Fruit fly (Drosophila melanogaster) whole organism, embryonic: ENCODE measurements around the gene Sqor.

ENCODE experiments used
- CG10209 ChIP-seq: fragments of 200-800 bp; sonication (Bioruptor generic); optimal IDR thresholded peaks from 3 replicates; lab custom pipeline; 2017; ENCODE audit warnings: missing biosample characterization, mild to moderate bottlenecking, missing genetic modification characterization, missing genetic modification reagents
- CG10366 ChIP-seq: fragments of 200-800 bp; sonication (Bioruptor generic); IDR thresholded peaks from 2 replicates; pipeline ENCODE4 v1.3.6; 2022; ENCODE audit warnings: missing biosample characterization, missing genetic modification characterization
- CG12155 ChIP-seq: fragments of 200-800 bp; sonication (Bioruptor generic); optimal IDR thresholded peaks from 3 replicates; lab custom pipeline; 2016; ENCODE audit warnings: missing biosample characterization, missing genetic modification characterization
- CG14014 ChIP-seq: fragments of 200-800 bp; sonication (Bioruptor generic); IDR thresholded peaks from 2 replicates; pipeline ENCODE4 v1.3.6; 2022; ENCODE audit warnings: missing biosample characterization, missing genetic modification characterization
- CG14710 ChIP-seq: fragments of 200-800 bp; sonication (Bioruptor generic); optimal IDR thresholded peaks from 3 replicates; lab custom pipeline; 2019; ENCODE audit warnings: missing biosample characterization, mild to moderate bottlenecking, missing genetic modification characterization, moderate library complexity
- CG15696 ChIP-seq: fragments of 200-800 bp; sonication (Bioruptor generic); optimal IDR thresholded peaks from 2 replicates; lab custom pipeline; 2019; ENCODE audit warnings: missing biosample characterization, mild to moderate bottlenecking, missing genetic modification characterization, moderate library complexity
- CG1603 ChIP-seq: fragments of 200-800 bp; sonication (Bioruptor generic); optimal IDR thresholded peaks from 2 replicates; lab custom pipeline; 2019; ENCODE audit warnings: missing biosample characterization, mild to moderate bottlenecking, missing genetic modification characterization, moderate library complexity
- CG16813 ChIP-seq: fragments of 200-800 bp; sonication (Bioruptor generic); IDR thresholded peaks from 3 replicates; pipeline ENCODE4 v1.3.6; 2022; ENCODE audit warnings: missing biosample characterization, missing genetic modification characterization; ENCODE audit not compliant: partially characterized antibody
- CG17829 ChIP-seq: fragments of 200-800 bp; optimal IDR thresholded peaks from 2 replicates; lab custom pipeline; 2019; ENCODE audit warnings: missing biosample characterization, mild to moderate bottlenecking, missing genetic modification characterization, moderate library complexity
- CG3281 ChIP-seq: fragments of 200-800 bp; sonication (Bioruptor generic); optimal IDR thresholded peaks from 3 replicates; lab custom pipeline; 2017; ENCODE audit warnings: missing biosample characterization, mild to moderate bottlenecking, missing genetic modification characterization
- CG34422 ChIP-seq: fragments of 200-800 bp; sonication (Bioruptor generic); IDR thresholded peaks from 3 replicates; pipeline ENCODE4 v1.3.6; 2022; ENCODE audit warnings: missing biosample characterization, missing genetic modification characterization
- CG3847 ChIP-seq: fragments of 200-800 bp; sonication (Bioruptor generic); IDR thresholded peaks from 2 replicates; pipeline ENCODE4 v1.3.6; 2022; ENCODE audit warnings: missing biosample characterization, missing genetic modification characterization
- CG4328 ChIP-seq: fragments of 200-800 bp; sonication (Bioruptor generic); optimal IDR thresholded peaks from 3 replicates; lab custom pipeline; 2017; ENCODE audit warnings: missing biosample characterization, missing genetic modification reagents, missing genetic modification characterization
- CG7556 ChIP-seq: fragments of 200-800 bp; sonication (Bioruptor generic); optimal IDR thresholded peaks from 2 replicates; lab custom pipeline; 2017; ENCODE audit warnings: missing biosample characterization, mild to moderate bottlenecking, missing genetic modification characterization
- CG8089 ChIP-seq: fragments of 200-800 bp; sonication (Bioruptor generic); optimal IDR thresholded peaks from 3 replicates; lab custom pipeline; 2016; ENCODE audit warnings: missing biosample characterization, missing genetic modification characterization
- CG8359 ChIP-seq: fragments of 200-800 bp; sonication (Bioruptor generic); optimal IDR thresholded peaks from 2 replicates; lab custom pipeline; 2017; ENCODE audit warnings: missing biosample characterization, mild to moderate bottlenecking, missing genetic modification characterization, borderline replicate concordance
- CG9817 ChIP-seq: fragments of 200-800 bp; sonication (Bioruptor generic); optimal IDR thresholded peaks from 2 replicates; lab custom pipeline; 2018; ENCODE audit warnings: missing biosample characterization, mild to moderate bottlenecking, missing genetic modification characterization, moderate library complexity
- Dbx ChIP-seq: fragments of 200-800 bp; sonication (Bioruptor generic); IDR thresholded peaks from 3 replicates; pipeline ENCODE4 v1.3.6; 2022; ENCODE audit warnings: missing biosample characterization, missing genetic modification characterization
- Dp ChIP-seq: fragments of 200-800 bp; sonication (Bioruptor generic); optimal IDR thresholded peaks from 2 replicates; lab custom pipeline; 2018; ENCODE audit warnings: missing biosample characterization, mild to moderate bottlenecking, missing genetic modification characterization, moderate library complexity
- E2f1 ChIP-seq: fragments of 200-800 bp; sonication (Bioruptor generic); IDR thresholded peaks from 2 replicates; pipeline ENCODE4 v1.3.6; 2022; ENCODE audit warnings: missing biosample characterization, missing genetic modification characterization
- Ets65A ChIP-seq: fragments of 200-800 bp; sonication (Bioruptor generic); peaks from one replicate; lab custom pipeline; 2016; ENCODE audit warnings: missing biosample characterization, missing genetic modification characterization
- Gug ChIP-seq: fragments of 200-800 bp; sonication (Bioruptor generic); IDR thresholded peaks from 4 replicates; pipeline ENCODE4 v1.3.6; 2022; ENCODE audit warnings: missing biosample characterization, missing genetic modification characterization
- Hsf ChIP-seq: fragments of 200-800 bp; sonication (Bioruptor generic); optimal IDR thresholded peaks from 3 replicates; lab custom pipeline; 2016; ENCODE audit warnings: missing biosample characterization, missing genetic modification characterization
- MTF-1 ChIP-seq: fragments of 200-800 bp; sonication (Bioruptor generic); optimal IDR thresholded peaks from 2 replicates; lab custom pipeline; 2018; ENCODE audit warnings: missing biosample characterization, mild to moderate bottlenecking, missing genetic modification characterization, borderline replicate concordance
- Med ChIP-seq: fragments of 200-800 bp; sonication (Bioruptor generic); peaks from one replicate; lab custom pipeline; 2016; ENCODE audit warnings: missing biosample characterization, missing genetic modification characterization, mild to moderate bottlenecking, inconsistent platforms, moderate library complexity
- Meics ChIP-seq: fragments of 200-800 bp; sonication (Bioruptor generic); optimal IDR thresholded peaks from 2 replicates; lab custom pipeline; 2017; ENCODE audit warnings: missing biosample characterization, mild to moderate bottlenecking, missing genetic modification characterization
- NfI ChIP-seq: fragments of 200-800 bp; sonication (Bioruptor generic); optimal IDR thresholded peaks from 3 replicates; lab custom pipeline; 2018; ENCODE audit warnings: missing biosample characterization, mild to moderate bottlenecking, missing genetic modification characterization, moderate library complexity
- Sox102F ChIP-seq: fragments of 200-800 bp; sonication (Bioruptor generic); optimal IDR thresholded peaks from 2 replicates; lab custom pipeline; 2018; ENCODE audit warnings: missing biosample characterization, mild to moderate bottlenecking, missing genetic modification characterization, moderate library complexity
- ash1 ChIP-seq: fragments of 200-800 bp; sonication (Bioruptor generic); optimal IDR thresholded peaks from 2 replicates; lab custom pipeline; 2018; ENCODE audit warnings: missing biosample characterization, mild to moderate bottlenecking, missing genetic modification characterization
- az2 ChIP-seq: fragments of 200-800 bp; sonication (Bioruptor generic); optimal IDR thresholded peaks from 3 replicates; lab custom pipeline; 2016; ENCODE audit warnings: missing biosample characterization, missing genetic modification characterization
- dm ChIP-seq: fragments of 200-800 bp; sonication (Bioruptor generic); optimal IDR thresholded peaks from 3 replicates; lab custom pipeline; 2016; ENCODE audit warnings: missing biosample characterization, missing genetic modification characterization
- ind ChIP-seq: fragments of 200-800 bp; sonication (Bioruptor generic); optimal IDR thresholded peaks from 3 replicates; lab custom pipeline; 2016; ENCODE audit warnings: missing biosample characterization, missing genetic modification characterization
- kah ChIP-seq: fragments of 200-800 bp; sonication (Bioruptor generic); optimal IDR thresholded peaks from 2 replicates; lab custom pipeline; 2018; ENCODE audit warnings: missing biosample characterization, mild to moderate bottlenecking, missing genetic modification characterization
- lola ChIP-seq, 3 experiments: fragments of >200 bp in 2 of 3; fragments of 200-800 bp in 1 of 3; sonication (Bioruptor generic) in 1 of 3; optimal IDR thresholded peaks; 2 replicates each; lab custom pipeline; 2017 to 2019; ENCODE audit warnings: missing biosample characterization in 3 of 3, missing genetic modification characterization in 3 of 3, mild to moderate bottlenecking in 1 of 3, moderate library complexity in 1 of 3
- mirr ChIP-seq: fragments of 200-800 bp; sonication (Bioruptor generic); optimal IDR thresholded peaks from 3 replicates; lab custom pipeline; 2018; ENCODE audit warnings: missing biosample characterization, mild to moderate bottlenecking, missing genetic modification characterization
- mld ChIP-seq: fragments of 200-800 bp; sonication (Bioruptor generic); IDR thresholded peaks from 3 replicates; pipeline ENCODE4 v1.3.6; 2022; ENCODE audit warnings: missing biosample characterization, missing genetic modification characterization; ENCODE audit not compliant: partially characterized antibody
- nmo ChIP-seq: fragments of 200-800 bp; sonication (Bioruptor generic); optimal IDR thresholded peaks from 2 replicates; lab custom pipeline; 2018; ENCODE audit warnings: missing biosample characterization, mild to moderate bottlenecking, missing genetic modification characterization, moderate library complexity
- phol ChIP-seq: fragments of 200-800 bp; sonication (Bioruptor generic); optimal IDR thresholded peaks from 3 replicates; lab custom pipeline; 2018; ENCODE audit warnings: missing biosample characterization, mild to moderate bottlenecking, missing genetic modification characterization, moderate library complexity
- prd ChIP-seq, 3 experiments: fragments of >200 bp in 2 of 3; fragments of 200-800 bp in 1 of 3; sonication (Bioruptor generic) in 1 of 3; optimal IDR thresholded peaks in 2 of 3; IDR thresholded peaks in 1 of 3; 2 replicates in 2 of 3; 3 replicates in 1 of 3; pipeline versions ENCODE4 v1.3.6 to Lab custom; 2017 to 2022; ENCODE audit warnings: missing biosample characterization in 1 of 3, missing genetic modification characterization in 1 of 3
- pzg ChIP-seq: fragments of 200-800 bp; sonication (Bioruptor generic); optimal IDR thresholded peaks from 3 replicates; lab custom pipeline; 2018; ENCODE audit warnings: missing biosample characterization, mild to moderate bottlenecking, missing genetic modification characterization, moderate library complexity
- row ChIP-seq: fragments of 200-800 bp; sonication (Bioruptor generic); IDR thresholded peaks from 3 replicates; pipeline ENCODE4 v1.3.6; 2022; ENCODE audit warnings: missing biosample characterization, missing genetic modification characterization
- run ChIP-seq: fragments of 200-800 bp; sonication (Bioruptor generic); optimal IDR thresholded peaks from 3 replicates; lab custom pipeline; 2018; ENCODE audit warnings: missing biosample characterization, mild to moderate bottlenecking, missing genetic modification characterization
- salm ChIP-seq: fragments of 200-800 bp; sonication (Bioruptor generic); optimal IDR thresholded peaks from 2 replicates; lab custom pipeline; 2018; ENCODE audit warnings: missing biosample characterization, mild to moderate bottlenecking, missing genetic modification characterization
- slbo ChIP-seq: fragments of 200-800 bp; sonication (Bioruptor generic); IDR thresholded peaks from 2 replicates; pipeline ENCODE4 v1.3.6; 2022; ENCODE audit warnings: missing biosample characterization, missing genetic modification characterization
- stc ChIP-seq: fragments of 200-800 bp; sonication (Bioruptor generic); IDR thresholded peaks from 2 replicates; pipeline ENCODE4 v1.3.6; 2022; ENCODE audit warnings: missing biosample characterization, missing genetic modification characterization
- sug ChIP-seq: fragments of 200-800 bp; optimal IDR thresholded peaks from 2 replicates; lab custom pipeline; 2019; ENCODE audit warnings: missing biosample characterization, mild to moderate bottlenecking, missing genetic modification characterization, moderate library complexity
- vfl ChIP-seq: fragments of 200-800 bp; sonication (Bioruptor generic); optimal IDR thresholded peaks from 2 replicates; lab custom pipeline; 2016; ENCODE audit warnings: missing biosample characterization, missing genetic modification characterization
- zen ChIP-seq: fragments of 200-800 bp; sonication (Bioruptor generic); optimal IDR thresholded peaks from 3 replicates; lab custom pipeline; 2018; ENCODE audit warnings: missing biosample characterization, mild to moderate bottlenecking, missing genetic modification characterization, moderate library complexity

Gene Sqor

dm6 chr3L:4254301-4254834, 14.4 kb downstream of the Sqor start, which contains the start of the genes ago and CG1265 (continued):
- peak; percentile 57 for TF ChIP-seq CG10209 (GFP tag; lab: Kevin White, UChicago)
- TF ChIP-seq NfI (GFP tag; lab: Kevin White, UChicago): peak; percentile 49
- no peak for TF ChIP-seq vfl (GFP tag; lab: Kevin White, UChicago)
- peak; percentile 55; the same call in 2 of the 4 replicates for TF ChIP-seq Gug (GFP tag; lab: Robert Waterston, UW)
- TF ChIP-seq CG3281 (GFP tag; lab: Kevin White, UChicago): peak; percentile 40
- peak; percentile 87 for TF ChIP-seq row (GFP tag; lab: Robert Waterston, UW)
- TF ChIP-seq salm: no peak
- peak; percentile 5 for TF ChIP-seq Hsf (GFP tag; lab: Kevin White, UChicago)
- no peak for TF ChIP-seq run (tag; lab: Kevin White, UChicago)
- 0 out of 3 replicates have a peak, but pooled peaks have one; percentile 32 for TF ChIP-seq Dbx
- TF ChIP-seq CG14014 (GFP tag; lab: Robert Waterston, UW): peak; percentile 47
- TF ChIP-seq mirr (GFP tag; lab: Kevin White, UChicago): peak; percentile 33
- peak; percentile 61 for TF ChIP-seq CG9817 (tag; lab: Kevin White, UChicago)
- peak; percentile 14 for TF ChIP-seq pzg (GFP tag; lab: Kevin White, UChicago)
- TF ChIP-seq CG1603 (tag; lab: Kevin White, UChicago): peak; percentile 45
- TF ChIP-seq CG17829 (tag; lab: Kevin White, UChicago): peak; percentile 52
- TF ChIP-seq mld (GFP tag; lab: Robert Waterston, UW): no peak
- peak; percentile 2 for TF ChIP-seq MTF-1 (GFP tag; lab: Kevin White, UChicago)
- TF ChIP-seq CG3847 (GFP tag; lab: Robert Waterston, UW): peak; percentile 12; the same call in 1 of the 2 replicates
- no peak for TF ChIP-seq prd (optimal IDR thresholded peaks at IDR 0.05; lab: Kevin White, UChicago)
- TF ChIP-seq prd (GFP tag; IDR thresholded peaks at IDR 0.05; lab: Robert Waterston, UW): peak; percentile 42; the same call in 1 of the 3 replicates
- TF ChIP-seq CG14710 (tag; lab: Kevin White, UChicago): peak; percentile 99
- TF ChIP-seq Dp (GFP tag; lab: Kevin White, UChicago): peak; percentile 55
- peak; percentile 31; the same call in 1 of the 2 replicates for TF ChIP-seq E2f1 (GFP tag; lab: Robert Waterston, UW)
- TF ChIP-seq kah: no peak
- peak; percentile 43 for TF ChIP-seq sug (tag; lab: Kevin White, UChicago)
- no peak for TF ChIP-seq dm
- TF ChIP-seq CG8359 (GFP tag; lab: Kevin White, UChicago): no peak
- peak; percentile 55 for TF ChIP-seq Meics (GFP tag; lab: Kevin White, UChicago)
- TF ChIP-seq CG8089 (GFP tag; lab: Kevin White, UChicago): no peak
- TF ChIP-seq phol (tag; lab: Kevin White, UChicago): peak; percentile 51
- TF ChIP-seq az2: peak; percentile 3
- TF ChIP-seq CG10366 (GFP tag; lab: Robert Waterston, UW): peak; percentile 9; the same call in 1 of the 2 replicates
- TF ChIP-seq lola (GFP tag; optimal IDR thresholded peaks at IDR 0.05; lab: Kevin White, UChicago): peak in 1 of 3 experiments; percentile 52
- TF ChIP-seq ind: peak; percentile 28
- TF ChIP-seq CG16813 (GFP tag; lab: Robert Waterston, UW): peak; percentile 59; the same call in 2 of the 3 replicates
- peak; percentile 73 for TF ChIP-seq nmo (GFP tag; lab: Kevin White, UChicago)
- peak; percentile 74 for TF ChIP-seq Med
- no peak for TF ChIP-seq ash1
- TF ChIP-seq CG15696 (tag; lab: Kevin White, UChicago): peak; percentile 49
- peak; percentile 63 for TF ChIP-seq Ets65A
- TF ChIP-seq CG12155 (GFP tag; lab: Kevin White, UChicago): peak; percentile 21
- TF ChIP-seq stc (GFP tag; lab: Robert Waterston, UW): peak; percentile 20; the same call in 1 of the 2 replicates
- TF ChIP-seq zen (tag; lab: Kevin White, UChicago): peak; percentile 12
- peak; percentile 75 for TF ChIP-seq CG4328 (GFP tag; lab: Kevin White, UChicago)
- TF ChIP-seq CG34422 (GFP tag; lab: Robert Waterston, UW): peak; percentile 24; the same call in 2 of the 3 replicates
- peak; percentile 67 for TF ChIP-seq slbo
- TF ChIP-seq CG7556 (GFP tag; lab: Kevin White, UChicago): peak; percentile 23
- TF ChIP-seq Sox102F (GFP tag; lab: Kevin White, UChicago): peak; percentile 34
